Worm (Caenorhabditis elegans) whole organism, midembryonic: ENCODE data around the gene C35A5.10.

ENCODE experiments used
- T22C8.4 ChIP-seq: fragments of 200-800 bp; sonication (Bioruptor generic); IDR thresholded peaks from 2 replicates; pipeline ENCODE4 v1.3.6; 2022; ENCODE audit warnings: missing genetic modification characterization, missing compliant biosample characterization
- cog-1 ChIP-seq: sonication (generic microtip); optimal IDR thresholded peaks from 2 replicates; lab custom pipeline; 2016; ENCODE audit warnings: missing genetic modification characterization, missing compliant biosample characterization
- flt-1 ChIP-seq: fragments of 200-800 bp; sonication (Bioruptor generic); IDR thresholded peaks from 2 replicates; pipeline ENCODE4 v1.3.6; 2022; ENCODE audit warnings: missing genetic modification characterization, missing compliant biosample characterization
- klf-2 ChIP-seq: fragments of 200-800 bp; sonication (Bioruptor generic); conservative IDR thresholded peaks from 2 replicates; pipeline ENCODE4 v1.3.6; 2022; ENCODE audit warnings: missing genetic modification reagents, missing genetic modification characterization, missing compliant biosample characterization
- med-1 ChIP-seq: sonication (generic microtip); optimal IDR thresholded peaks from 2 replicates; lab custom pipeline; 2017; ENCODE audit warnings: missing genetic modification characterization, mild to moderate bottlenecking, missing compliant biosample characterization, antibody characterized with exemption, missing genetic modification reagents; ENCODE audit not compliant: insufficient read depth
- ref-1 ChIP-seq: fragments of 200-800 bp; sonication (Bioruptor generic); conservative IDR thresholded peaks from 2 replicates; pipeline ENCODE4 v1.3.6; 2022; ENCODE audit warnings: missing genetic modification reagents, missing genetic modification characterization, missing compliant biosample characterization
- tab-1 ChIP-seq: fragments of 200-800 bp; sonication (Bioruptor generic); IDR thresholded peaks from 2 replicates; pipeline ENCODE4 v1.3.6; 2022; ENCODE audit warnings: missing genetic modification characterization, missing compliant biosample characterization
- ztf-23 ChIP-seq: fragments of 200-800 bp; sonication (Bioruptor generic); IDR thresholded peaks from 2 replicates; pipeline ENCODE4 v1.3.6; 2022; ENCODE audit warnings: missing genetic modification reagents, missing genetic modification characterization, missing compliant biosample characterization
- ztf-29 ChIP-seq: fragments of 200-800 bp; sonication (Bioruptor generic); IDR thresholded peaks from 2 replicates; pipeline ENCODE4 v1.3.6; 2022; ENCODE audit warnings: missing genetic modification reagents, missing genetic modification characterization, missing compliant biosample characterization

The C35A5.10 gene

ce11 chrV:10467104-10467503 lies 36.9 kb upstream of the C35A5.10 start:
- no peak for TF ChIP-seq ref-1 (GFP tag; lab: Robert Waterston, UW)
- TF ChIP-seq klf-2 (GFP tag; lab: Robert Waterston, UW) = no peak
- no peak for TF ChIP-seq T22C8.4 (GFP tag; lab: Robert Waterston, UW)

- TF ChIP-seq tab-1 (GFP tag; lab: Robert Waterston, UW) (no peak), med-1 (GFP tag; lab: Kevin White, UChicago) (no peak), ztf-23 (no peak), ztf-29 (GFP tag; lab: Robert Waterston, UW) (no peak), klf-2 (GFP tag; lab: Robert Waterston, UW) (no peak), flt-1 (GFP tag; lab: Robert Waterston, UW) (no peak), cog-1 (tag; lab: Kevin White, UChicago) (no peak), ref-1 (GFP tag; lab: Robert Waterston, UW) (no peak), T22C8.4 (GFP tag; lab: Robert Waterston, UW) (no peak)
Observed at ce11 chrV:10467659-10468058, 36.3 kb upstream of the C35A5.10 start.

- TF ChIP-seq klf-2 (GFP tag; lab: Robert Waterston, UW) (no peak), flt-1 (GFP tag; lab: Robert Waterston, UW) (no peak), cog-1 (tag; lab: Kevin White, UChicago) (no peak), ztf-29 (GFP tag; lab: Robert Waterston, UW) (no peak), tab-1 (GFP tag; lab: Robert Waterston, UW) (no peak), ztf-23 (no peak), ref-1 (GFP tag; lab: Robert Waterston, UW) (no peak), T22C8.4 (GFP tag; lab: Robert Waterston, UW) (no peak), med-1 (GFP tag; lab: Kevin White, UChicago) (no peak)
Observed at ce11 chrV:10468190-10468589, 35.8 kb upstream of the C35A5.10 start, which contains the start of gene egl-9. Gene egl-9, plus strand, starts transcription at chrV:10468517.

- TF ChIP-seq ztf-29 (GFP tag; lab: Robert Waterston, UW) (no peak), ztf-23 (no peak), med-1 (GFP tag; lab: Kevin White, UChicago) (no peak), tab-1 (GFP tag; lab: Robert Waterston, UW) (no peak), klf-2 (GFP tag; lab: Robert Waterston, UW) (no peak), flt-1 (GFP tag; lab: Robert Waterston, UW) (no peak), T22C8.4 (GFP tag; lab: Robert Waterston, UW) (no peak), ref-1 (GFP tag; lab: Robert Waterston, UW) (no peak), cog-1 (tag; lab: Kevin White, UChicago) (no peak)
Observed at ce11 chrV:10468709-10469108, 35.3 kb upstream of the C35A5.10 start.

ce11 chrV:10469845-10470244 lies 34.1 kb upstream of the C35A5.10 start:
- TF ChIP-seq tab-1 (GFP tag; lab: Robert Waterston, UW) (no peak), flt-1 (GFP tag; lab: Robert Waterston, UW) (no peak), ztf-29 (GFP tag; lab: Robert Waterston, UW) (no peak)

- no peak for TF ChIP-seq tab-1 (GFP tag; lab: Robert Waterston, UW)
- no peak for TF ChIP-seq ztf-29 (GFP tag; lab: Robert Waterston, UW)
- TF ChIP-seq cog-1 (tag; lab: Kevin White, UChicago) = no peak
- TF ChIP-seq klf-2 (GFP tag; lab: Robert Waterston, UW) = no peak
- no peak for TF ChIP-seq flt-1 (GFP tag; lab: Robert Waterston, UW)
- no peak for TF ChIP-seq ref-1 (GFP tag; lab: Robert Waterston, UW)
- TF ChIP-seq T22C8.4 (GFP tag; lab: Robert Waterston, UW) = no peak
- no peak for TF ChIP-seq ztf-23
- TF ChIP-seq med-1 (GFP tag; lab: Kevin White, UChicago) = no peak
Observed at ce11 chrV:10471007-10471406, 33.0 kb upstream of the C35A5.10 start.

- no peak for TF ChIP-seq flt-1 (GFP tag; lab: Robert Waterston, UW)
- TF ChIP-seq tab-1 (GFP tag; lab: Robert Waterston, UW) = no peak
- TF ChIP-seq med-1 (GFP tag; lab: Kevin White, UChicago) = no peak
- no peak for TF ChIP-seq cog-1 (tag; lab: Kevin White, UChicago)
- no peak for TF ChIP-seq ztf-29 (GFP tag; lab: Robert Waterston, UW)
- TF ChIP-seq T22C8.4 (GFP tag; lab: Robert Waterston, UW) = no peak
- no peak for TF ChIP-seq klf-2 (GFP tag; lab: Robert Waterston, UW)
- no peak for TF ChIP-seq ztf-23
- TF ChIP-seq ref-1 (GFP tag; lab: Robert Waterston, UW) = no peak
Observed at ce11 chrV:10472901-10473774, 30.9 kb upstream of the C35A5.10 start.

ce11 chrV:10474040-10474439 lies 30.0 kb upstream of the C35A5.10 start:
- no peak for TF ChIP-seq cog-1 (tag; lab: Kevin White, UChicago)
- no peak for TF ChIP-seq ztf-29 (GFP tag; lab: Robert Waterston, UW)
- no peak for TF ChIP-seq ztf-23

- TF ChIP-seq flt-1 (GFP tag; lab: Robert Waterston, UW) (no peak), tab-1 (GFP tag; lab: Robert Waterston, UW) (no peak), ref-1 (GFP tag; lab: Robert Waterston, UW) (no peak), T22C8.4 (GFP tag; lab: Robert Waterston, UW) (no peak), ztf-23 (no peak), klf-2 (GFP tag; lab: Robert Waterston, UW) (no peak), med-1 (GFP tag; lab: Kevin White, UChicago) (no peak), ztf-29 (GFP tag; lab: Robert Waterston, UW) (no peak), cog-1 (tag; lab: Kevin White, UChicago) (no peak)
Observed at ce11 chrV:10475421-10475820, 28.6 kb upstream of the C35A5.10 start.
